Worm (Caenorhabditis elegans) whole organism, young adult: ENCODE data around the gene fbxb-49.
"Not testable (repeated sequence)": the region's sequence is repeated elsewhere in the genome, so short reads cannot be mapped to it uniquely, and the experiment has no call there.

Source experiments
- C06A6.2 ChIP-seq: fragments of 200-800 bp; sonication (Bioruptor generic); conservative IDR thresholded peaks from 2 replicates; pipeline ENCODE4 v1.3.6; 2022; ENCODE audit warnings: missing genetic modification characterization, missing compliant biosample characterization
- C17E4.6 ChIP-seq: fragments of 200-800 bp; sonication (Bioruptor generic); IDR thresholded peaks from 2 replicates; pipeline ENCODE4 v1.3.6; 2022; ENCODE audit warnings: missing genetic modification reagents, missing genetic modification characterization, missing compliant biosample characterization
- F22D6.2 ChIP-seq: sonication (generic microtip); optimal IDR thresholded peaks from 2 replicates; lab custom pipeline; 2016; ENCODE audit warnings: mild to moderate bottlenecking, missing genetic modification characterization, missing compliant biosample characterization
- F52B5.7 ChIP-seq: sonication (generic microtip); optimal IDR thresholded peaks from 2 replicates; lab custom pipeline; 2016; ENCODE audit warnings: mild to moderate bottlenecking, missing genetic modification characterization, missing compliant biosample characterization
- K11D2.4 ChIP-seq: fragments of 200-800 bp; sonication (Bioruptor generic); IDR thresholded peaks from 2 replicates; pipeline ENCODE4 v1.3.6; 2022; ENCODE audit warnings: missing genetic modification reagents, missing genetic modification characterization, missing compliant biosample characterization
- K12H6.12 ChIP-seq: fragments of 200-800 bp; sonication (Bioruptor generic); optimal IDR thresholded peaks from 2 replicates; lab custom pipeline; 2018; ENCODE audit warnings: mild to moderate bottlenecking, missing genetic modification characterization, missing compliant biosample characterization
- T07F8.4 ChIP-seq: sonication (generic microtip); optimal IDR thresholded peaks from 2 replicates; lab custom pipeline; 2016; ENCODE audit warnings: mild to moderate bottlenecking, missing genetic modification characterization, moderate library complexity, missing compliant biosample characterization
- Y67H2A.10 ChIP-seq: fragments of 200-800 bp; sonication (Bioruptor generic); conservative IDR thresholded peaks from 2 replicates; pipeline ENCODE4 v1.3.6; 2022; ENCODE audit warnings: missing genetic modification reagents, missing genetic modification characterization, missing compliant biosample characterization
- bed-2 ChIP-seq: fragments of 200-800 bp; sonication (Bioruptor generic); IDR thresholded peaks from 2 replicates; pipeline ENCODE4 v1.3.6; 2022; ENCODE audit warnings: missing genetic modification reagents, missing genetic modification characterization, missing compliant biosample characterization
- cebp-2 ChIP-seq: fragments of 200-800 bp; sonication (Bioruptor generic); IDR thresholded peaks from 2 replicates; pipeline ENCODE4 v1.3.6; 2022; ENCODE audit warnings: missing genetic modification characterization, missing compliant biosample characterization
- ceh-100 ChIP-seq: fragments of 200-800 bp; sonication (Bioruptor generic); IDR thresholded peaks from 2 replicates; pipeline ENCODE4 v1.3.6; 2022; ENCODE audit warnings: missing genetic modification reagents, missing genetic modification characterization, missing compliant biosample characterization
- ceh-40 ChIP-seq: fragments of 200-800 bp; sonication (Bioruptor generic); IDR thresholded peaks from 2 replicates; pipeline ENCODE4 v1.3.6; 2022; ENCODE audit warnings: missing genetic modification characterization, missing compliant biosample characterization
- ceh-79 ChIP-seq: sonication (generic microtip); optimal IDR thresholded peaks from 2 replicates; lab custom pipeline; 2017; ENCODE audit warnings: mild to moderate bottlenecking, missing genetic modification characterization, missing compliant biosample characterization
- chd-7 ChIP-seq: sonication (generic microtip); optimal IDR thresholded peaks from 2 replicates; lab custom pipeline; 2016; ENCODE audit warnings: mild to moderate bottlenecking, missing genetic modification characterization, moderate library complexity, missing compliant biosample characterization
- ekl-4 ChIP-seq: fragments of 200-800 bp; sonication (Bioruptor generic); IDR thresholded peaks from 2 replicates; pipeline ENCODE4 v1.3.6; 2022; ENCODE audit warnings: missing genetic modification reagents, missing genetic modification characterization, missing compliant biosample characterization
- hlh-12 ChIP-seq: sonication (generic microtip); optimal IDR thresholded peaks from 2 replicates; lab custom pipeline; 2016; ENCODE audit warnings: missing genetic modification characterization, missing compliant biosample characterization
- lag-1 ChIP-seq: fragments of 200-800 bp; sonication (Bioruptor generic); IDR thresholded peaks from 2 replicates; pipeline ENCODE4 v1.3.6; 2022; ENCODE audit warnings: missing genetic modification reagents, missing genetic modification characterization, missing compliant biosample characterization
- let-607 ChIP-seq, 2 experiments: fragments of 200-800 bp in 1 of 2; sonication (Bioruptor generic) in 1 of 2; sonication (generic microtip) in 1 of 2; optimal IDR thresholded peaks; 2 replicates each; lab custom pipeline; 2016 to 2018; ENCODE audit warnings: mild to moderate bottlenecking in 2 of 2, missing compliant biosample characterization in 2 of 2, missing genetic modification characterization in 2 of 2, moderate library complexity in 2 of 2, missing genotype in 1 of 2
- lin-54 ChIP-seq: fragments of 200-800 bp; sonication (Bioruptor generic); optimal IDR thresholded peaks from 2 replicates; lab custom pipeline; 2018; ENCODE audit warnings: mild to moderate bottlenecking, missing genetic modification characterization, missing compliant biosample characterization
- madf-3 ChIP-seq: fragments of 200-800 bp; sonication (Bioruptor generic); IDR thresholded peaks from 2 replicates; pipeline ENCODE4 v1.3.6; 2022; ENCODE audit warnings: missing genetic modification reagents, missing genetic modification characterization, missing compliant biosample characterization
- madf-6 ChIP-seq: fragments of 200-800 bp; sonication (Bioruptor generic); IDR thresholded peaks from 2 replicates; pipeline ENCODE4 v1.3.6; 2022; ENCODE audit warnings: missing genetic modification reagents, missing genetic modification characterization, missing compliant biosample characterization
- madf-8 ChIP-seq: fragments of 200-800 bp; sonication (Bioruptor generic); conservative IDR thresholded peaks from 2 replicates; pipeline ENCODE4 v1.3.6; 2022; ENCODE audit warnings: missing genetic modification reagents, missing genetic modification characterization, missing compliant biosample characterization
- mes-4 ChIP-seq: sonication (generic microtip); optimal IDR thresholded peaks from 2 replicates; lab custom pipeline; 2016; ENCODE audit warnings: missing genotype, missing genetic modification characterization, missing compliant biosample characterization
- nfya-1 ChIP-seq: sonication (generic microtip); optimal IDR thresholded peaks from 2 replicates; lab custom pipeline; 2017; ENCODE audit warnings: antibody characterized with exemption, missing compliant biosample characterization, missing genetic modification characterization, borderline replicate concordance; ENCODE audit not compliant: insufficient read depth
- snpc-1.3 ChIP-seq: sonication (generic microtip); optimal IDR thresholded peaks from 2 replicates; lab custom pipeline; 2017; ENCODE audit warnings: missing genetic modification characterization, mild to moderate bottlenecking, missing compliant biosample characterization, antibody characterized with exemption, moderate library complexity, missing genotype, missing genetic modification reagents; ENCODE audit not compliant: insufficient read depth
- snpc-3.4 ChIP-seq: sonication (generic microtip); optimal IDR thresholded peaks from 2 replicates; lab custom pipeline; 2017; ENCODE audit warnings: missing genetic modification characterization, mild to moderate bottlenecking, missing compliant biosample characterization, antibody characterized with exemption, moderate library complexity, missing genotype, missing genetic modification reagents
- sptf-2 ChIP-seq: fragments of 200-800 bp; sonication (Bioruptor generic); optimal IDR thresholded peaks from 2 replicates; lab custom pipeline; 2018; ENCODE audit warnings: mild to moderate bottlenecking, missing genetic modification characterization, missing compliant biosample characterization
- unc-130 ChIP-seq: sonication (generic microtip); optimal IDR thresholded peaks from 2 replicates; lab custom pipeline; 2016; ENCODE audit warnings: missing genetic modification reagents, missing genetic modification characterization, missing compliant biosample characterization
- ztf-22 ChIP-seq: fragments of 200-800 bp; sonication (Bioruptor generic); optimal IDR thresholded peaks from 2 replicates; lab custom pipeline; 2018; ENCODE audit warnings: mild to moderate bottlenecking, missing genetic modification characterization, moderate library complexity, missing compliant biosample characterization
- ztf-25 ChIP-seq: fragments of 200-800 bp; sonication (Bioruptor generic); IDR thresholded peaks from 2 replicates; pipeline ENCODE4 v1.3.6; 2022; ENCODE audit warnings: missing genetic modification reagents, missing genetic modification characterization, missing compliant biosample characterization

The fbxb-49 gene

DNA sequence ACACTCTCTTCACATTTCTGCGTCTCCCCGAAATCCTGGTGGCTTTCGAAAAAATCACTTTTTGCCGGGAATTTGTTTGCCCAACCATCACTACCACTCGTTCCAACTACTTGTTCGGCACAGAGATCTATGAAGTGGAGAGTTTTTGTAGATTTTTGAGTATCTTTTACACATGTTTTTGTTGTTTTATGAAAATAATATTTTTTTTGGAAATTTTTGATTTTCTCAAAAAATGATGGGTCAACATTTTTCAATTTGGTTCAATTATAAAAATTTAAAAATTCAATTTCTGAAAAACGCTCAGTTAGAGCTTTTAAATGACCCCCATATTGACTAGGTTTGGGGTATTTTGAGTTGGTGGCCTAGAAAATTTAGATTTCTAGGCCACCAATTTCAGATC, 42.8 kb upstream of the fbxb-49 start, which contains the start of gene Y51H7BR.7:
Y51H7BR.7 (minus strand) TSS at position 101 of the 400 bp plus-strand sequence.
- TF ChIP-seq Y67H2A.10 (GFP tag; lab: Robert Waterston, UW) (no peak), K12H6.12 (tag; lab: Kevin White, UChicago) (no peak)

DNA sequence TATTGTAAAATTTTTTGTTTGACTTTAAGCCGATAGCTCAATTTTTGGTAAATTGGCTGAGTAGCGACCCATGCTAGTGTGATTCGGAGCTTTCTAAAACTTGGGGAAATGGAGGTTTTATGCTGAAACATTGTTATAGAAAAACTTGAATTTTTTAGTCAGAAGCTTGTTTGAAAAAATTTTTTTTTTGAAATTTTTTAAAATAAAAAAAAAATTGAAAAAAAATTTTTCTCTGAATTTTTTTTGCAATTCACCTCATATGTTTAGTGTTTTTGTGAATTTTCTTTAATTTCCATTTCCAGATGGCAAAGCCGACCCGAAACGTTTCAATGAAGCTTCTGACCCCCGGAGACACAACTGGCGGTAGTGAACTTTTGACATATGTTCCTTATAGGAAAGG, 39.3 kb upstream of the fbxb-49 start, which contains the start of gene Y51H7BR.4:
Y51H7BR.4 (plus strand) TSS at position 301 of the 400 bp plus-strand sequence.
- TF ChIP-seq unc-130 (GFP tag; lab: Kevin White, UChicago) (no peak), let-607 (tag; optimal IDR thresholded peaks at IDR 0.05; lab: Kevin White, UChicago) (no peak), cebp-2 (GFP tag; lab: Robert Waterston, UW) (no peak), F22D6.2 (tag; lab: Kevin White, UChicago) (no peak), chd-7 (tag; lab: Kevin White, UChicago) (no peak), C06A6.2 (GFP tag; lab: Robert Waterston, UW) (no peak), lin-54 (no peak)
- TF ChIP-seq, all 124 proteins: peak for 0

DNA sequence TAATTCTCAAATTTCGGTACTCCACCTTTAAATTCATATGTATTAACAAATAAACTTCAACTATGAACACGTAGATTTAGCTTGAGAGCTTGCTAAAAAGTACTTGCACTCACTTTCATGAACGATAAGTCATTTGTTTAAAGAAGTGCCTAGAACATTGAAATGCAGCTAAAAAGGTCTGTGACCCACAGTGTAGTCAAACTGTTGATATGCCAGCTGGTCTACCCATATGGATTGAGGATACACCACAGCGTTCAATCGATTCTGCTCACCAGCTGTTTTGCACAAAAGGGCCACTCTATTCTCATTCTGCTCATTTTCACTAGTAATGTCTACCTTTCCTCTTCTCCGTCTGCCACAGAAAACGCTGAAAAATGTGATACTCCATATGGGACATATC, 32.4 kb upstream of the fbxb-49 start, which contains the start of gene fbxb-43:
fbxb-43 (plus strand) TSS at position 301 of the 400 bp plus-strand sequence.
- TF ChIP-seq lag-1 (GFP tag; lab: Robert Waterston, UW) (no peak), ztf-25 (GFP tag; lab: Robert Waterston, UW) (no peak), madf-6 (no peak), madf-8 (GFP tag; lab: Robert Waterston, UW) (no peak), sptf-2 (no peak), F52B5.7 (no peak), ceh-40 (GFP tag; lab: Robert Waterston, UW) (no peak), K11D2.4 (no peak), T07F8.4 (tag; lab: Kevin White, UChicago) (no peak), ekl-4 (GFP tag; lab: Robert Waterston, UW) (no peak), mes-4 (tag; lab: Kevin White, UChicago) (no peak)
- TF ChIP-seq, all 124 proteins: peak for 0

DNA sequence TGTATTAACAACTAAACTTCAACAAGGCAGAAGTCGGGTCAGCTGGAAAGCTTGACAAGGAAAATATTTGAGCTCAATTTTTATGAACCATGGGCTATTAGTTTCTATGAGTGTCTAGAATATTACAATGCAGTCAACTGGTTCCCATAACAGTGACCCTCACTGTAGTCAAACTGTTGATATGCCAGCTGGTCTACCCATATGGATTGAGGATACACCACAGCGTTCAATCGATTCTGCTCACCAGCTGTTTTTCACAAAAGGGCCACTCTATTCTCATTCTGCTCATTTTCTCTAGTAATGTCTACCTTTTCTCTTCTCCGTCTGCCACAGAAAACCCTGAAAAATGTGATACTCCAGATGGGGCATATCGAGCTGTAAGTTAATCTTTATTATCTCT, 31.0 kb upstream of the fbxb-49 start, which contains the start of gene fbxb-42:
fbxb-42 (plus strand) TSS at position 301 of the 400 bp plus-strand sequence.
- no peak for TF ChIP-seq Y67H2A.10 (GFP tag; lab: Robert Waterston, UW)
- no peak for TF ChIP-seq F52B5.7
- no peak for TF ChIP-seq madf-3 (GFP tag; lab: Robert Waterston, UW)
- TF ChIP-seq snpc-1.3 (tag; lab: Kevin White, UChicago) = no peak
- TF ChIP-seq, all 124 proteins: peak for 0

DNA sequence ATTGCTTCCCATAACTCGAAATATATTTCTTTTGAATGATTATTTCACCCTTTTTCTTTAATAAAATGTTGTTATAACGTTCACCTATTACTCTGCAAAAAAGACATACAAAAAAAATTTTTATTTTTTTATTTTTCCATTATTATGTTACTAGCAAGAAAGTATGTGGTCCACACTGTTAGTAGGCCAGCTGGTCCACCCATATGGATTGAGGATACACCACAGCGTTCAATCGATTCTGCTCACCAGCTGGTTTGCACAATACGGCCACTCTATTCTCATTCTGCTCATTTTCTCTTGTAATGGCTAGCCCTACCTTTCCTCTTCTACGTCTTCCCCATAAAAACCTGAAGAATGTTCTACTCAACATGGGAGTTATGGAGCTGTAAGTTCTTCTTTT, 29.7 kb upstream of the fbxb-49 start, which contains the start of gene fbxb-44:
fbxb-44 (plus strand) TSS at position 301 of the 400 bp plus-strand sequence.
- TF ChIP-seq C06A6.2 (GFP tag; lab: Robert Waterston, UW) = no peak
- TF ChIP-seq nfya-1 (tag; lab: Kevin White, UChicago) = no peak
- TF ChIP-seq ztf-22 (GFP tag; lab: Kevin White, UChicago) = no peak
- no peak for TF ChIP-seq ceh-79 (tag; lab: Kevin White, UChicago)
- no peak for TF ChIP-seq lin-54
- no peak for TF ChIP-seq ceh-100
- no peak for TF ChIP-seq T07F8.4 (tag; lab: Kevin White, UChicago)
- TF ChIP-seq hlh-12 (tag; lab: Kevin White, UChicago) = no peak

DNA sequence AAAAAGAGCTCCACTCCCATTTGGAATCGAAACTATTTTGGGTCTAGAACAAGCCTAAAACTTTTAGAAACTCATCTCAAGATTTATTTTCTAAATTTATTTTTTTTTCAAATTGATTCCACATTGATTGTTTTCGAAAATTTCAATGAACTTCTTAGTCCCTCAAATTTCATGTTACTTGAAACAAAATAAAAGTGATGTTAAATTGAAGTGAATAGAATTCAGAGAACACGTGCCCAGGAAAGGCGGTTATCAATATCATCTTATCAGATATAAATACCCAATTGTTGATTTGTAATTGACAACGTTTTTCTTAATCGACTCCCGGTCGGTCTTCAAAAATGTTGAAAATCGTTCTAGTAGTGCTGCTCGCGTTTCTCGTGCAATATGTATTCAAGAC, 27.7 kb upstream of the fbxb-49 start, which contains the start of gene poml-4:
poml-4 (plus strand) TSS at position 301 of the 400 bp plus-strand sequence.
- not testable (repeated sequence) for TF ChIP-seq snpc-3.4 (tag; lab: Kevin White, UChicago); bed-2; C17E4.6 (GFP tag; lab: Robert Waterston, UW)
